Worm (Caenorhabditis elegans) whole organism, L2 larva: ENCODE data around the gene aman-1.

Experiments used
- egl-27 ChIP-seq: sonication (generic microtip); optimal IDR thresholded peaks from 3 replicates; lab custom pipeline; 2017; ENCODE audit warnings: missing biosample characterization, missing genetic modification reagents, missing genetic modification characterization
- lin-39 ChIP-seq: fragments of 150-350 bp; optimal IDR thresholded peaks from 2 replicates; lab custom pipeline; 2014; ENCODE audit warnings: missing biosample characterization, missing genetic modification reagents, missing genetic modification characterization
- nhr-237 ChIP-seq: fragments of 150-350 bp; optimal IDR thresholded peaks from 2 replicates; lab custom pipeline; 2014; ENCODE audit warnings: missing biosample characterization, missing genetic modification characterization
- skn-1 ChIP-seq: sonication (generic microtip); optimal IDR thresholded peaks from 2 replicates; lab custom pipeline; 2017; ENCODE audit warnings: missing biosample characterization, missing genetic modification characterization
- unc-62 ChIP-seq: fragments of 150-350 bp; optimal IDR thresholded peaks from 2 replicates; lab custom pipeline; 2014; ENCODE audit warnings: missing biosample characterization, missing genetic modification reagents, missing genetic modification characterization

DNA sequence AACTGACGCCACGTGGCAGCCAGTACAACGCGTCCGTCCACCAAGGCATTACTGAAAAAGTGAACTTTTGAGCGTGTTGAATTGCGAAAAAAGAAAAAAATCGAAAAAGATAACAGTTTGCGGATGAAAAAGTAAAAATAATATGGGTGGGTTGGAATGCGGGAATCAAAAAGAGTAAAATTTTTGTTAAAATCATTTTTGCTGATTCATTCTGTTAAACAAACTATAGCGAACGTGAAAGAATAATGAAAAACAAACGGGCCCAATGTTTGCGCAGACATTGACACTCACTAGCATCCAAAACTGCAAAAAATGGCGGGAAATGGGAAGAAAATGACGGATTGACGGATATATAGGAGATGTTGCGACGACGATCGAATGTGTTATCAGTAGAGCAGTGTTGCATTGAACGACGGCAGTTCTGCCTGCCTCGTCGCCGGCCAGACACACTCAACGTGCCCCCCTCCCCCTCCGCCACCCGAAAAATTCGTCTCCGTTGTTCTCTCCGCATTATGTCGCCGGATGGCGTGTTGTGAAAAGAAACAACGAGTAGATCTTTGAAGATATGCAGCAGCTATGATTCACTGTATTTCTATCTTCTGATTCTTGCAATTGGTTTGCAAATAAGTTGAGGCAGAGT is 33.4 kb upstream of the aman-1 start, which contains the start of gene hyl-2:
- TF ChIP-seq egl-27 (tag; lab: Kevin White, UChicago) = no peak
- TF ChIP-seq lin-39 (tag; lab: Kevin White, UChicago) = no peak
- no peak for TF ChIP-seq skn-1 (tag; lab: Kevin White, UChicago)
- no peak for TF ChIP-seq nhr-237 (tag; lab: Kevin White, UChicago)
- TF ChIP-seq unc-62 = no peak
